Fruit fly (Drosophila melanogaster) whole organism, embryonic: ENCODE measurements around the gene CG43293.
A peak's percentile ranks its signal among the peaks of the same experiment; 100 is the strongest.

Experiments
- Atf3 ChIP-seq: fragments of 200-800 bp; sonication (Bioruptor generic); optimal IDR thresholded peaks from 3 replicates; lab custom pipeline; 2016; ENCODE audit warnings: missing biosample characterization, missing genetic modification characterization
- CG10274 ChIP-seq: fragments of 200-800 bp; sonication (Bioruptor generic); optimal IDR thresholded peaks from 3 replicates; lab custom pipeline; 2017; ENCODE audit warnings: missing biosample characterization, mild to moderate bottlenecking, missing genetic modification characterization
- CG11093 ChIP-seq: fragments of 200-800 bp; sonication (Bioruptor generic); IDR thresholded peaks from 3 replicates; pipeline ENCODE4 v1.3.6; 2022; ENCODE audit warnings: missing biosample characterization, missing genetic modification characterization
- CG11398 ChIP-seq: fragments of 200-800 bp; sonication (Bioruptor generic); optimal IDR thresholded peaks from 2 replicates; lab custom pipeline; 2016; ENCODE audit warnings: missing biosample characterization, missing genetic modification characterization
- CG11504 ChIP-seq: fragments of 200-800 bp; sonication (Bioruptor generic); optimal IDR thresholded peaks from 3 replicates; lab custom pipeline; 2019; ENCODE audit warnings: missing biosample characterization, mild to moderate bottlenecking, missing genetic modification characterization, moderate library complexity
- CG11695 ChIP-seq: fragments of 200-800 bp; sonication (Bioruptor generic); IDR thresholded peaks from 3 replicates; pipeline ENCODE4 v1.3.6; 2022; ENCODE audit warnings: missing biosample characterization, missing genetic modification characterization
- CG12104 ChIP-seq: fragments of 200-800 bp; sonication (Bioruptor generic); optimal IDR thresholded peaks from 3 replicates; lab custom pipeline; 2016; ENCODE audit warnings: missing biosample characterization, missing genetic modification characterization
- CG12155 ChIP-seq: fragments of 200-800 bp; sonication (Bioruptor generic); optimal IDR thresholded peaks from 3 replicates; lab custom pipeline; 2016; ENCODE audit warnings: missing biosample characterization, missing genetic modification characterization
- CG12219 ChIP-seq: fragments of 200-800 bp; sonication (Bioruptor generic); optimal IDR thresholded peaks from 3 replicates; lab custom pipeline; 2018; ENCODE audit warnings: missing biosample characterization, mild to moderate bottlenecking, missing genetic modification characterization
- CG12659 ChIP-seq: fragments of 200-800 bp; sonication (Bioruptor generic); optimal IDR thresholded peaks from 3 replicates; lab custom pipeline; 2017; ENCODE audit warnings: mild to moderate bottlenecking, missing biosample characterization, missing genetic modification reagents, missing genetic modification characterization
- CG14667 ChIP-seq: fragments of 200-800 bp; sonication (Bioruptor generic); IDR thresholded peaks from 2 replicates; pipeline ENCODE4 v1.3.6; 2022; ENCODE audit warnings: missing biosample characterization, missing genetic modification characterization
- CG15696 ChIP-seq: fragments of 200-800 bp; sonication (Bioruptor generic); optimal IDR thresholded peaks from 2 replicates; lab custom pipeline; 2019; ENCODE audit warnings: missing biosample characterization, mild to moderate bottlenecking, missing genetic modification characterization, moderate library complexity
- CG17385 ChIP-seq: fragments of 200-800 bp; sonication (Bioruptor generic); optimal IDR thresholded peaks from 3 replicates; lab custom pipeline; 2018; ENCODE audit warnings: missing biosample characterization, mild to moderate bottlenecking, missing genetic modification characterization
- CG33213 ChIP-seq: fragments of 200-800 bp; sonication (Bioruptor generic); optimal IDR thresholded peaks from 3 replicates; lab custom pipeline; 2016; ENCODE audit warnings: missing biosample characterization, missing genetic modification characterization
- CG33557 ChIP-seq: fragments of 200-800 bp; sonication (Bioruptor generic); optimal IDR thresholded peaks from 2 replicates; lab custom pipeline; 2019; ENCODE audit warnings: missing biosample characterization, mild to moderate bottlenecking, missing genetic modification characterization, moderate library complexity
- CG4282 ChIP-seq: fragments of 200-800 bp; sonication (Bioruptor generic); optimal IDR thresholded peaks from 2 replicates; lab custom pipeline; 2016; ENCODE audit warnings: missing biosample characterization, missing genetic modification characterization
- CG5953 ChIP-seq: fragments of 200-800 bp; sonication (Bioruptor generic); IDR thresholded peaks from 2 replicates; pipeline ENCODE4 v1.3.6; 2022; ENCODE audit warnings: missing biosample characterization, missing genetic modification characterization
- CG6683 ChIP-seq: fragments of 200-800 bp; sonication (Bioruptor generic); optimal IDR thresholded peaks from 2 replicates; lab custom pipeline; 2017; ENCODE audit warnings: missing biosample characterization, mild to moderate bottlenecking, missing genetic modification characterization, missing genetic modification reagents
- CG8359 ChIP-seq: fragments of 200-800 bp; sonication (Bioruptor generic); optimal IDR thresholded peaks from 2 replicates; lab custom pipeline; 2017; ENCODE audit warnings: missing biosample characterization, mild to moderate bottlenecking, missing genetic modification characterization, borderline replicate concordance
- Dad ChIP-seq: fragments of 200-800 bp; sonication (Bioruptor generic); optimal IDR thresholded peaks from 3 replicates; lab custom pipeline; 2016; ENCODE audit warnings: missing biosample characterization, missing genetic modification characterization
- Ets65A ChIP-seq: fragments of 200-800 bp; sonication (Bioruptor generic); peaks from one replicate; lab custom pipeline; 2016; ENCODE audit warnings: missing biosample characterization, missing genetic modification characterization
- Fer3 ChIP-seq: fragments of 200-800 bp; sonication (Bioruptor generic); optimal IDR thresholded peaks from 2 replicates; lab custom pipeline; 2018; ENCODE audit warnings: missing biosample characterization, mild to moderate bottlenecking, missing genetic modification characterization, moderate library complexity
- Sox100B ChIP-seq: fragments of 200-800 bp; sonication (Bioruptor generic); optimal IDR thresholded peaks from 3 replicates; lab custom pipeline; 2018; ENCODE audit warnings: missing biosample characterization, mild to moderate bottlenecking, missing genetic modification characterization
- Stat92E ChIP-seq, 3 experiments: fragments of >200 bp in 2 of 3; fragments of 200-800 bp in 1 of 3; sonication (Bioruptor generic) in 1 of 3; optimal IDR thresholded peaks; 2 replicates each; lab custom pipeline; 2017 to 2019; ENCODE audit warnings: missing biosample characterization in 3 of 3, missing genetic modification characterization in 3 of 3, mild to moderate bottlenecking in 1 of 3, moderate library complexity in 1 of 3
- TFAM ChIP-seq: fragments of 200-800 bp; sonication (Bioruptor generic); optimal IDR thresholded peaks from 2 replicates; lab custom pipeline; 2017; ENCODE audit warnings: missing biosample characterization, missing genetic modification characterization, inconsistent platforms
- bab2 ChIP-seq: fragments of 200-800 bp; sonication (Bioruptor generic); optimal IDR thresholded peaks from 2 replicates; lab custom pipeline; 2016; ENCODE audit warnings: missing biosample characterization, missing genetic modification characterization
- cg ChIP-seq: fragments of 200-800 bp; sonication (Bioruptor generic); optimal IDR thresholded peaks from 3 replicates; lab custom pipeline; 2019; ENCODE audit warnings: missing biosample characterization, mild to moderate bottlenecking, missing genetic modification characterization, moderate library complexity
- chinmo ChIP-seq: fragments of 200-800 bp; sonication (Bioruptor generic); IDR thresholded peaks from 4 replicates; pipeline ENCODE4 v1.3.6; 2022; ENCODE audit warnings: missing biosample characterization, missing genetic modification characterization; ENCODE audit not compliant: partially characterized antibody
- fd96Cb ChIP-seq: fragments of 200-800 bp; sonication (Bioruptor generic); optimal IDR thresholded peaks from 2 replicates; lab custom pipeline; 2018; ENCODE audit warnings: missing biosample characterization, mild to moderate bottlenecking, missing genetic modification characterization, moderate library complexity
- grau ChIP-seq: fragments of 200-800 bp; optimal IDR thresholded peaks from 3 replicates; lab custom pipeline; 2019; ENCODE audit warnings: missing biosample characterization, mild to moderate bottlenecking, missing genetic modification characterization, moderate library complexity
- hbn ChIP-seq: fragments of 200-800 bp; sonication (Bioruptor generic); IDR thresholded peaks from 2 replicates; pipeline ENCODE4 v1.3.6; 2022; ENCODE audit warnings: missing biosample characterization, missing genetic modification characterization; ENCODE audit not compliant: partially characterized antibody
- mam ChIP-seq: fragments of 200-800 bp; sonication (Bioruptor generic); optimal IDR thresholded peaks from 3 replicates; lab custom pipeline; 2016; ENCODE audit warnings: missing biosample characterization, missing genetic modification characterization
- nerfin-2 ChIP-seq: fragments of 200-800 bp; sonication (Bioruptor generic); IDR thresholded peaks from 2 replicates; pipeline ENCODE4 v1.3.6; 2022; ENCODE audit warnings: missing biosample characterization, missing genetic modification characterization; ENCODE audit not compliant: partially characterized antibody
- oc ChIP-seq: fragments of 200-800 bp; sonication (Bioruptor generic); optimal IDR thresholded peaks from 2 replicates; lab custom pipeline; 2018; ENCODE audit warnings: missing biosample characterization, mild to moderate bottlenecking, missing genetic modification characterization, moderate library complexity
- pb ChIP-seq: fragments of 200-800 bp; sonication (Bioruptor generic); optimal IDR thresholded peaks from 3 replicates; lab custom pipeline; 2016; ENCODE audit warnings: missing biosample characterization, missing genetic modification characterization
- peb ChIP-seq: fragments of 200-800 bp; sonication (Bioruptor generic); IDR thresholded peaks from 2 replicates; pipeline ENCODE4 v1.3.6; 2022; ENCODE audit warnings: missing biosample characterization, missing genetic modification characterization
- psq ChIP-seq: fragments of 200-800 bp; sonication (Bioruptor generic); optimal IDR thresholded peaks from 2 replicates; lab custom pipeline; 2017; ENCODE audit warnings: missing biosample characterization, missing genetic modification characterization
- pum ChIP-seq: fragments of 200-800 bp; sonication (Bioruptor generic); optimal IDR thresholded peaks from 2 replicates; lab custom pipeline; 2016; ENCODE audit warnings: missing biosample characterization, missing genetic modification characterization
- repo ChIP-seq: fragments of 200-800 bp; sonication (Bioruptor generic); optimal IDR thresholded peaks from 2 replicates; lab custom pipeline; 2016; ENCODE audit warnings: missing biosample characterization, missing genetic modification characterization
- row ChIP-seq: fragments of 200-800 bp; sonication (Bioruptor generic); IDR thresholded peaks from 3 replicates; pipeline ENCODE4 v1.3.6; 2022; ENCODE audit warnings: missing biosample characterization, missing genetic modification characterization
- run ChIP-seq: fragments of 200-800 bp; sonication (Bioruptor generic); optimal IDR thresholded peaks from 3 replicates; lab custom pipeline; 2018; ENCODE audit warnings: missing biosample characterization, mild to moderate bottlenecking, missing genetic modification characterization
- sc ChIP-seq, 3 experiments: fragments of >200 bp in 2 of 3; fragments of 200-800 bp in 1 of 3; sonication (Bioruptor generic) in 1 of 3; optimal IDR thresholded peaks; 2 replicates in 2 of 3; 3 replicates in 1 of 3; lab custom pipeline; 2017; ENCODE audit warnings: mild to moderate bottlenecking in 1 of 3, missing biosample characterization in 1 of 3, missing genetic modification characterization in 1 of 3, missing genetic modification reagents in 1 of 3
- slbo ChIP-seq: fragments of 200-800 bp; sonication (Bioruptor generic); IDR thresholded peaks from 2 replicates; pipeline ENCODE4 v1.3.6; 2022; ENCODE audit warnings: missing biosample characterization, missing genetic modification characterization
- sna ChIP-seq: fragments of 200-800 bp; sonication (Bioruptor generic); IDR thresholded peaks from 2 replicates; pipeline ENCODE4 v1.3.6; 2022; ENCODE audit warnings: missing biosample characterization, missing genetic modification characterization; ENCODE audit not compliant: partially characterized antibody
- tgo ChIP-seq: fragments of 200-800 bp; sonication (Bioruptor generic); IDR thresholded peaks from 3 replicates; pipeline ENCODE4 v1.3.6; 2022; ENCODE audit warnings: missing biosample characterization, missing genetic modification characterization
- zf30C ChIP-seq: fragments of 200-800 bp; sonication (Bioruptor generic); optimal IDR thresholded peaks from 3 replicates; lab custom pipeline; 2018; ENCODE audit warnings: missing biosample characterization, mild to moderate bottlenecking, missing genetic modification characterization
- zfh1 ChIP-seq: fragments of 200-800 bp; sonication (Bioruptor generic); IDR thresholded peaks from 3 replicates; pipeline ENCODE4 v1.3.6; 2022; ENCODE audit warnings: missing biosample characterization, missing genetic modification characterization

The CG43293 gene

dm6 chr3L:6217212-6217611 is 32.2 kb downstream of the CG43293 start (continued):
- TF ChIP-seq CG4282 (no peak), Dad (GFP tag; lab: Kevin White, UChicago) (peak; percentile 13), run (tag; lab: Kevin White, UChicago) (peak; percentile 24), psq (no peak), row (GFP tag; lab: Robert Waterston, UW) (peak; percentile 75), Sox100B (GFP tag; lab: Kevin White, UChicago) (peak; percentile 67), CG10274 (GFP tag; lab: Kevin White, UChicago) (no peak), CG11504 (peak; percentile 56), hbn (GFP tag; lab: Robert Waterston, UW) (no peak), Stat92E (GFP tag; optimal IDR thresholded peaks at IDR 0.05; lab: Kevin White, UChicago) (no peak), sc (optimal IDR thresholded peaks at IDR 0.05; lab: Kevin White, UChicago) (no peak), sc (GFP tag; optimal IDR thresholded peaks at IDR 0.05; lab: Kevin White, UChicago) (peak; percentile 56), CG17385 (GFP tag; lab: Kevin White, UChicago) (peak; percentile 65), fd96Cb (tag; lab: Kevin White, UChicago) (peak; percentile 80), CG15696 (tag; lab: Kevin White, UChicago) (peak; percentile 55), CG12659 (GFP tag; lab: Kevin White, UChicago) (peak; percentile 41), CG12155 (GFP tag; lab: Kevin White, UChicago) (peak; percentile 12), pum (GFP tag; lab: Kevin White, UChicago) (peak; percentile 57), Ets65A (peak; percentile 51), nerfin-2 (GFP tag; lab: Robert Waterston, UW) (no peak), CG11695 (peak; percentile 70), cg (no peak), zf30C (peak; percentile 52), CG14667 (GFP tag; lab: Robert Waterston, UW) (peak; percentile 54; the same call in 1 of the 2 replicates), mam (no peak), CG12104 (GFP tag; lab: Kevin White, UChicago) (peak; percentile 37), CG11093 (GFP tag; lab: Robert Waterston, UW) (peak; percentile 48; the same call in 1 of the 3 replicates), Atf3 (peak; percentile 16), zfh1 (GFP tag; lab: Robert Waterston, UW) (peak; percentile 69; the same call in 2 of the 3 replicates), Fer3 (tag; lab: Kevin White, UChicago) (peak; percentile 59), CG5953 (GFP tag; lab: Robert Waterston, UW) (peak; percentile 37; the same call in 1 of the 2 replicates), peb (peak; percentile 70), CG8359 (peak; percentile 37), oc (tag; lab: Kevin White, UChicago) (peak; percentile 81), grau (peak; percentile 77), chinmo (GFP tag; lab: Robert Waterston, UW) (no peak), pb (no peak), bab2 (GFP tag; lab: Kevin White, UChicago) (peak; percentile 53), slbo (GFP tag; lab: Robert Waterston, UW) (peak; percentile 41; the same call in 1 of the 2 replicates), CG11398 (no peak), CG6683 (GFP tag; lab: Kevin White, UChicago) (peak; percentile 6), CG33213 (GFP tag; lab: Kevin White, UChicago) (no peak), repo (GFP tag; lab: Kevin White, UChicago) (no peak), sna (GFP tag; lab: Robert Waterston, UW) (no peak), CG12219 (GFP tag; lab: Kevin White, UChicago) (peak; percentile 46), CG33557 (peak; percentile 57), TFAM (no peak), tgo (GFP tag; lab: Robert Waterston, UW) (peak; percentile 66; the same call in 2 of the 3 replicates)
